Fruit fly (Drosophila melanogaster) whole organism, prepupa: ENCODE results near the gene Septin4.
A peak's percentile ranks its signal among the peaks of the same experiment; 100 is the strongest.

Source experiments
- Blimp-1 ChIP-seq: fragments of 200-800 bp; sonication (Bioruptor generic); optimal IDR thresholded peaks from 3 replicates; lab custom pipeline; 2017; ENCODE audit warnings: missing biosample characterization, missing genetic modification characterization, mild to moderate bottlenecking, moderate library complexity, missing genetic modification reagents
- CG10631 ChIP-seq: fragments of 200-800 bp; sonication (Bioruptor generic); optimal IDR thresholded peaks from 2 replicates; lab custom pipeline; 2016; ENCODE audit warnings: missing biosample characterization, missing genetic modification characterization
- CG10669 ChIP-seq: fragments of 200-800 bp; sonication (Bioruptor generic); optimal IDR thresholded peaks from 3 replicates; lab custom pipeline; 2018; ENCODE audit warnings: missing biosample characterization, mild to moderate bottlenecking, missing genetic modification characterization, moderate library complexity
- CG11902 ChIP-seq: fragments of 200-800 bp; sonication (Bioruptor generic); optimal IDR thresholded peaks from 3 replicates; lab custom pipeline; 2016; ENCODE audit warnings: missing biosample characterization, missing genetic modification characterization
- CG15336 ChIP-seq: fragments of 200-800 bp; sonication (Bioruptor generic); IDR thresholded peaks from 2 replicates; pipeline ENCODE4 v1.3.6; 2022; ENCODE audit warnings: missing biosample characterization, missing genetic modification characterization
- CG1621 ChIP-seq: fragments of 200-800 bp; sonication (Bioruptor generic); optimal IDR thresholded peaks from 3 replicates; lab custom pipeline; 2018; ENCODE audit warnings: missing biosample characterization, mild to moderate bottlenecking, missing genetic modification characterization
- CG16779 ChIP-seq: fragments of 200-800 bp; sonication (Bioruptor generic); optimal IDR thresholded peaks from 3 replicates; lab custom pipeline; 2017; ENCODE audit warnings: missing biosample characterization, mild to moderate bottlenecking, missing genetic modification characterization
- CG3032 ChIP-seq: fragments of 200-800 bp; optimal IDR thresholded peaks from 2 replicates; lab custom pipeline; 2019; ENCODE audit warnings: missing biosample characterization, mild to moderate bottlenecking, missing genetic modification characterization, moderate library complexity
- CG31627 ChIP-seq: fragments of 200-800 bp; sonication (Bioruptor generic); optimal IDR thresholded peaks from 3 replicates; lab custom pipeline; 2016; ENCODE audit warnings: missing biosample characterization, missing genetic modification characterization
- CG32006 ChIP-seq: fragments of 200-800 bp; sonication (Bioruptor generic); optimal IDR thresholded peaks from 3 replicates; lab custom pipeline; 2017; ENCODE audit warnings: missing biosample characterization, mild to moderate bottlenecking, missing genetic modification characterization
- CG3919 ChIP-seq: fragments of 200-800 bp; sonication (Bioruptor generic); optimal IDR thresholded peaks from 3 replicates; lab custom pipeline; 2016; ENCODE audit warnings: missing biosample characterization, missing genetic modification characterization
- CG6163 ChIP-seq: fragments of 200-800 bp; sonication (Bioruptor generic); IDR thresholded peaks from 3 replicates; pipeline ENCODE4 v1.3.6; 2022; ENCODE audit warnings: missing biosample characterization, missing genetic modification characterization
- CG6808 ChIP-seq: fragments of 200-800 bp; sonication (Bioruptor generic); optimal IDR thresholded peaks from 3 replicates; lab custom pipeline; 2017; ENCODE audit warnings: missing biosample characterization, missing genetic modification characterization, mild to moderate bottlenecking, moderate library complexity, missing genetic modification reagents
- CG6854 ChIP-seq: fragments of 200-800 bp; sonication (Bioruptor generic); optimal IDR thresholded peaks from 2 replicates; lab custom pipeline; 2017; ENCODE audit warnings: missing biosample characterization, mild to moderate bottlenecking, missing genetic modification characterization
- CG8119 ChIP-seq: fragments of 200-800 bp; sonication (Bioruptor generic); IDR thresholded peaks from 3 replicates; pipeline ENCODE4 v1.3.6; 2022; ENCODE audit warnings: missing biosample characterization, missing genetic modification characterization
- CG8319 ChIP-seq: fragments of 200-800 bp; sonication (Bioruptor generic); optimal IDR thresholded peaks from 3 replicates; lab custom pipeline; 2016; ENCODE audit warnings: missing biosample characterization, missing genetic modification characterization
- CG8632 ChIP-seq: fragments of 200-800 bp; sonication (Bioruptor generic); optimal IDR thresholded peaks from 3 replicates; lab custom pipeline; 2016; ENCODE audit warnings: missing biosample characterization, missing genetic modification characterization
- Eip75B ChIP-seq: fragments of 200-800 bp; sonication (Bioruptor generic); optimal IDR thresholded peaks from 3 replicates; lab custom pipeline; 2016; ENCODE audit warnings: missing biosample characterization, missing genetic modification characterization
- Eip78C ChIP-seq: fragments of 200-800 bp; sonication (Bioruptor generic); peaks from one replicate; lab custom pipeline; 2016; ENCODE audit warnings: missing biosample characterization, missing genetic modification characterization
- Ets96B ChIP-seq: fragments of 200-800 bp; optimal IDR thresholded peaks from 2 replicates; lab custom pipeline; 2019; ENCODE audit warnings: missing biosample characterization, mild to moderate bottlenecking, missing genetic modification characterization, moderate library complexity
- Gug ChIP-seq: fragments of 200-800 bp; sonication (Bioruptor generic); IDR thresholded peaks from 2 replicates; pipeline ENCODE4 v1.3.6; 2022; ENCODE audit warnings: missing biosample characterization, missing genetic modification characterization
- Met ChIP-seq: fragments of 200-800 bp; sonication (Bioruptor generic); optimal IDR thresholded peaks from 3 replicates; lab custom pipeline; 2016; ENCODE audit warnings: missing biosample characterization, missing genetic modification characterization
- Smox ChIP-seq: fragments of 200-800 bp; sonication (Bioruptor generic); optimal IDR thresholded peaks from 3 replicates; lab custom pipeline; 2016; ENCODE audit warnings: missing biosample characterization, missing genetic modification characterization
- Sox14 ChIP-seq: fragments of 200-800 bp; sonication (Bioruptor generic); optimal IDR thresholded peaks from 3 replicates; lab custom pipeline; 2016; ENCODE audit warnings: missing biosample characterization, missing genetic modification characterization
- achi ChIP-seq: fragments of 200-800 bp; sonication (Bioruptor generic); optimal IDR thresholded peaks from 3 replicates; lab custom pipeline; 2016; ENCODE audit warnings: missing biosample characterization, missing genetic modification characterization
- cyc ChIP-seq: fragments of 200-800 bp; sonication (Bioruptor generic); optimal IDR thresholded peaks from 3 replicates; lab custom pipeline; 2016; ENCODE audit warnings: missing biosample characterization, missing genetic modification characterization
- dac ChIP-seq: fragments of 200-800 bp; sonication (Bioruptor generic); optimal IDR thresholded peaks from 2 replicates; lab custom pipeline; 2017; ENCODE audit warnings: missing biosample characterization, mild to moderate bottlenecking, missing genetic modification characterization
- dsx ChIP-seq: fragments of 200-800 bp; optimal IDR thresholded peaks from 3 replicates; lab custom pipeline; 2019; ENCODE audit warnings: missing biosample characterization, mild to moderate bottlenecking, missing genetic modification characterization, moderate library complexity; ENCODE audit not compliant: poor library complexity, severe bottlenecking
- esn ChIP-seq: fragments of 200-800 bp; sonication (Bioruptor generic); optimal IDR thresholded peaks from 2 replicates; lab custom pipeline; 2016; ENCODE audit warnings: missing biosample characterization, mild to moderate bottlenecking, missing genetic modification characterization, moderate library complexity
- fd85E ChIP-seq: fragments of 200-800 bp; sonication (Bioruptor generic); optimal IDR thresholded peaks from 3 replicates; lab custom pipeline; 2016; ENCODE audit warnings: missing biosample characterization, missing genetic modification characterization
- fkh ChIP-seq: fragments of 200-800 bp; sonication (Bioruptor generic); optimal IDR thresholded peaks from 3 replicates; lab custom pipeline; 2017; ENCODE audit warnings: missing biosample characterization, mild to moderate bottlenecking, missing genetic modification characterization, moderate library complexity
- lz ChIP-seq: fragments of 200-800 bp; sonication (Bioruptor generic); optimal IDR thresholded peaks from 3 replicates; lab custom pipeline; 2016; ENCODE audit warnings: missing biosample characterization, missing genetic modification characterization
- pdm3 ChIP-seq: fragments of 200-800 bp; sonication (Bioruptor generic); optimal IDR thresholded peaks from 3 replicates; lab custom pipeline; 2016; ENCODE audit warnings: missing biosample characterization, missing genetic modification characterization
- salr ChIP-seq, 2 experiments: fragments of 200-800 bp; sonication (Bioruptor generic); optimal IDR thresholded peaks; 3 replicates each; lab custom pipeline; 2016 to 2018; ENCODE audit warnings: missing biosample characterization in 2 of 2, missing genetic modification characterization in 2 of 2, mild to moderate bottlenecking in 1 of 2
- spab ChIP-seq: fragments of 200-800 bp; sonication (Bioruptor generic); optimal IDR thresholded peaks from 2 replicates; lab custom pipeline; 2017; ENCODE audit warnings: missing biosample characterization, mild to moderate bottlenecking, missing genetic modification characterization, missing genetic modification reagents
- ss ChIP-seq, 2 experiments: fragments of 200-800 bp; sonication (Bioruptor generic); optimal IDR thresholded peaks; 2 replicates in 1 of 2; 3 replicates in 1 of 2; lab custom pipeline; 2017 to 2018; ENCODE audit warnings: mild to moderate bottlenecking in 2 of 2, missing biosample characterization in 2 of 2, missing genetic modification characterization in 2 of 2, moderate library complexity in 1 of 2
- svp ChIP-seq: fragments of 200-800 bp; sonication (Bioruptor generic); peaks from one replicate; lab custom pipeline; 2016; ENCODE audit warnings: missing biosample characterization, missing genetic modification characterization
- topi ChIP-seq: fragments of 200-800 bp; sonication (Bioruptor generic); optimal IDR thresholded peaks from 3 replicates; lab custom pipeline; 2016; ENCODE audit warnings: missing biosample characterization, missing genetic modification characterization
- vri ChIP-seq: fragments of 200-800 bp; sonication (Bioruptor generic); optimal IDR thresholded peaks from 3 replicates; lab custom pipeline; 2016; ENCODE audit warnings: missing biosample characterization, mild to moderate bottlenecking, missing genetic modification characterization

Septin4 gene

DNA sequence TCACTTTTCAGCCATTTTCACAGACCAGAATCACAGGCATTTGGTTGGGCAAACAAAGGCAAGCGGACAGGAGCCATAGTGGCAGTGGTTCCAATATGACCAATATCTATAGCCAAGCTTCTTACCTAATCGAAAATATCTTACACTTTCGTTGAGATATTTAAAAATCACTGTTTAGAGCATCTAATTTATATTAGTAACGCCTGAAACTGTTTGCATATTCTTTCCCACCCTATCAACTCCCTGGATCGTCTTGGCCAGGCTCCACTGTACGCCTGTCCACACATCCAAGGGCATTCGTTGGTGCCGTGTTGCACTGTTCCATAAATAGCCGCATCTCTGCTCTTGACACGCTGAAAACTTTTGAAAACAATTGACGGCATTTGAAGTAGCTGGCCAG lies 4.5 kb downstream of the Septin4 start (continued):
- no peak for TF ChIP-seq esn (GFP tag; lab: Kevin White, UChicago)
- TF ChIP-seq ss (GFP tag; optimal IDR thresholded peaks at IDR 0.05; lab: Kevin White, UChicago) = no peak
- TF ChIP-seq topi = no peak
- peak; percentile 36 for TF ChIP-seq CG10631 (GFP tag; lab: Kevin White, UChicago)
- TF ChIP-seq CG31627 (GFP tag; lab: Kevin White, UChicago) = no peak
- TF ChIP-seq, all 60 proteins: peak for 18

DNA sequence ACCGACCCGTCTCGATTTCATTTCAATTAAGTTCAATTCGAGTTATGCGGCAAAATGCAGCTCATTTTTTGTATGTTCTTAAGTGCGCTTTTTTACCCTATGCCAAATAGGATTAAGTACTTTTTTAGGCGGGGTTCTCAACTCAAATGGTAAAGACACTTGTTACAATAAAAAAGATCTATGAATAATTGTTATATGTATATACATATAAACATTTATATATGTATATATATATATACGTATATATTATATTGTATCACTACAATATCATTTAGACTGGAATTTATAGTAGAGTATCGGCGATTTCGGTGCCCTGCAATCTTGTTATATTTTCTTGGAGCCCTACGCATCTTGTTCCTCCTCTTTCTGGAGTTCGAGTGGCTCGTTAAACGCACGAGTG lies 5.0 kb downstream of the Septin4 start:
- no peak for TF ChIP-seq achi (GFP tag; lab: Kevin White, UChicago)
- no peak for TF ChIP-seq Sox14 (GFP tag; lab: Kevin White, UChicago)
- TF ChIP-seq ss (GFP tag; optimal IDR thresholded peaks at IDR 0.05; lab: Kevin White, UChicago) = no peak
- peak; percentile 37 for TF ChIP-seq Eip78C (GFP tag; lab: Kevin White, UChicago)
- TF ChIP-seq CG10631 (GFP tag; lab: Kevin White, UChicago) = no peak
- no peak for TF ChIP-seq CG8319 (GFP tag; lab: Kevin White, UChicago)
- no peak for TF ChIP-seq CG11902 (GFP tag; lab: Kevin White, UChicago)
- TF ChIP-seq CG32006 (GFP tag; lab: Kevin White, UChicago) = no peak
- TF ChIP-seq Gug (GFP tag; lab: Robert Waterston, UW) = no peak
- TF ChIP-seq dsx (GFP tag; lab: Kevin White, UChicago) = peak; percentile 30
- no peak for TF ChIP-seq salr (GFP tag; optimal IDR thresholded peaks at IDR 0.05; lab: Kevin White, UChicago)
- TF ChIP-seq CG6163 (GFP tag; lab: Robert Waterston, UW) = 0 out of 3 replicates have a peak, but pooled peaks have one; percentile 6
- no peak for TF ChIP-seq pdm3 (GFP tag; lab: Kevin White, UChicago)
- TF ChIP-seq CG16779 (tag; lab: Kevin White, UChicago) = no peak
- peak; percentile 9 for TF ChIP-seq svp (GFP tag; lab: Kevin White, UChicago)
- TF ChIP-seq CG3032 (tag; lab: Kevin White, UChicago) = peak; percentile 5
- TF ChIP-seq CG8119 (GFP tag; lab: Robert Waterston, UW) = peak; percentile 51; the same call in 1 of the 3 replicates
- TF ChIP-seq lz (GFP tag; lab: Kevin White, UChicago) = no peak
- no peak for TF ChIP-seq cyc (GFP tag; lab: Kevin White, UChicago)
- no peak for TF ChIP-seq CG10669 (GFP tag; lab: Kevin White, UChicago)
- TF ChIP-seq CG8632 (GFP tag; lab: Kevin White, UChicago) = no peak
- TF ChIP-seq Smox (GFP tag; lab: Kevin White, UChicago) = no peak
- TF ChIP-seq Ets96B (tag; lab: Kevin White, UChicago) = peak; percentile 10
- TF ChIP-seq CG6808 (GFP tag; lab: Kevin White, UChicago) = no peak

DNA sequence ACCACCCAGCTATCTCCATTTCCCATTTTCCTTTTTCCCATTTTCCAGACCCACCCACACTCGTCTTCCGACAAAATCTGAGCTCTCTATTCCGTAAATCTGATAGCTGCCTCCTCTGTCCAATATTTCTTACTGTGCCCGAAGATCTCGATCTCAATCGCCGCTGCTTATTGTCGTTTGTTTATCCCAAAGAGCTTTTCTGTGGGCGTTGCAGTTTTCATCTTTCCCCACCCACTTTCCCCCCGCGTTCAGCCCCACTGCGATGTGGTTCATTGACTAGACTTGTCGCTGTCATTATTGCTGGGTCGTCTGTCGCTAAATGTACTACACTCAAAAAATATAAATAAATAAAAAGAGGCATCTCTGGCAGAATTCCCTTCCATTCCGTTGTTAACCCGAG lies 5.6 kb downstream of the Septin4 start:
- TF ChIP-seq CG6854 (GFP tag; lab: Kevin White, UChicago) = no peak
- TF ChIP-seq dac (GFP tag; lab: Kevin White, UChicago) = no peak
- no peak for TF ChIP-seq CG31627 (GFP tag; lab: Kevin White, UChicago)
- TF ChIP-seq Blimp-1 (GFP tag; lab: Kevin White, UChicago) = no peak
- no peak for TF ChIP-seq fkh
- TF ChIP-seq CG1621 (tag; lab: Kevin White, UChicago) = no peak
- TF ChIP-seq spab (GFP tag; lab: Kevin White, UChicago) = no peak
- no peak for TF ChIP-seq Eip75B (GFP tag; lab: Kevin White, UChicago)
- no peak for TF ChIP-seq achi (GFP tag; lab: Kevin White, UChicago)
- no peak for TF ChIP-seq CG3919
- no peak for TF ChIP-seq CG15336
- no peak for TF ChIP-seq vri (GFP tag; lab: Kevin White, UChicago)
- no peak for TF ChIP-seq fd85E
- no peak for TF ChIP-seq Ets96B (tag; lab: Kevin White, UChicago)
- no peak for TF ChIP-seq Met (GFP tag; lab: Kevin White, UChicago)
- TF ChIP-seq CG16779 (tag; lab: Kevin White, UChicago) = no peak
